Worm (Caenorhabditis elegans) whole organism, L1 larva: ENCODE data around the gene ZK697.14.

Source experiments
- C16A3.4 ChIP-seq: fragments of 150-350 bp; optimal IDR thresholded peaks from 2 replicates; lab custom pipeline; 2014; ENCODE audit warnings: missing biosample characterization, missing genetic modification characterization
- aly-2 ChIP-seq: fragments of 150-350 bp; optimal IDR thresholded peaks from 2 replicates; lab custom pipeline; 2014; ENCODE audit warnings: missing biosample characterization, missing genetic modification characterization
- blmp-1 ChIP-seq: fragments of 150-350 bp; optimal IDR thresholded peaks from 2 replicates; lab custom pipeline; 2014; ENCODE audit warnings: missing biosample characterization, missing genetic modification characterization
- ceh-82 ChIP-seq, 3 experiments: fragments of 150-350 bp in 1 of 3; sonication (generic microtip) in 2 of 3; optimal IDR thresholded peaks; 2 replicates each; lab custom pipeline; 2014 to 2017; ENCODE audit warnings: missing biosample characterization in 3 of 3, missing genetic modification characterization in 3 of 3
- ceh-90 ChIP-seq: sonication (generic microtip); optimal IDR thresholded peaks from 2 replicates; lab custom pipeline; 2016; ENCODE audit warnings: missing genetic modification characterization, missing compliant biosample characterization
- dpl-1 ChIP-seq, 3 experiments: fragments of 150-350 bp in 2 of 3; sonication (generic microtip) in 1 of 3; optimal IDR thresholded peaks; 2 replicates each; lab custom pipeline; 2014 to 2017; ENCODE audit warnings: missing biosample characterization in 3 of 3, missing genetic modification characterization in 3 of 3, missing genetic modification reagents in 3 of 3
- dsc-1 ChIP-seq: sonication (generic microtip); optimal IDR thresholded peaks from 2 replicates; lab custom pipeline; 2016; ENCODE audit warnings: mild to moderate bottlenecking, missing genetic modification characterization, missing compliant biosample characterization
- efl-1 ChIP-seq, 4 experiments: fragments of 150-350 bp; optimal IDR thresholded peaks in 3 of 4; peaks in 1 of 4; 1 replicate in 1 of 4; 2 replicates in 3 of 4; lab custom pipeline; 2014; ENCODE audit warnings: missing biosample characterization in 2 of 4, missing genetic modification characterization in 2 of 4, missing genetic modification reagents in 2 of 4
- egl-13 ChIP-seq: sonication (generic microtip); optimal IDR thresholded peaks from 2 replicates; lab custom pipeline; 2016; ENCODE audit warnings: missing genotype, missing genetic modification reagents, missing genetic modification characterization, missing compliant biosample characterization
- elt-2 ChIP-seq: sonication (generic microtip); optimal IDR thresholded peaks from 2 replicates; lab custom pipeline; 2016; ENCODE audit warnings: missing genetic modification characterization, mild to moderate bottlenecking, inconsistent platforms, missing compliant biosample characterization, missing genetic modification reagents
- elt-3 ChIP-seq, 6 experiments: fragments of 150-350 bp in 1 of 6; sonication (generic microtip); optimal IDR thresholded peaks; 2 replicates each; lab custom pipeline; 2017 to 2018; ENCODE audit warnings: missing biosample characterization in 6 of 6, missing genetic modification characterization in 6 of 6, inconsistent platforms in 1 of 6
- fkh-10 ChIP-seq: sonication (generic microtip); optimal IDR thresholded peaks from 2 replicates; lab custom pipeline; 2017; ENCODE audit warnings: missing biosample characterization, missing genetic modification reagents, missing genetic modification characterization
- fkh-8 ChIP-seq: sonication (generic microtip); optimal IDR thresholded peaks from 2 replicates; lab custom pipeline; 2016; ENCODE audit warnings: mild to moderate bottlenecking, missing genetic modification characterization, missing compliant biosample characterization
- fos-1 ChIP-seq: fragments of 150-350 bp; optimal IDR thresholded peaks from 2 replicates; lab custom pipeline; 2014; ENCODE audit warnings: missing biosample characterization, missing genetic modification characterization
- hlh-17 ChIP-seq: fragments of 200-800 bp; sonication (Bioruptor generic); optimal IDR thresholded peaks from 2 replicates; lab custom pipeline; 2018; ENCODE audit warnings: missing genetic modification characterization, mild to moderate bottlenecking, missing compliant biosample characterization, moderate library complexity, borderline replicate concordance
- hlh-4 ChIP-seq: sonication (generic microtip); optimal IDR thresholded peaks from 2 replicates; lab custom pipeline; 2016; ENCODE audit warnings: mild to moderate bottlenecking, missing genetic modification characterization, missing compliant biosample characterization
- hpl-2 ChIP-seq: fragments of 150-350 bp; optimal IDR thresholded peaks from 2 replicates; lab custom pipeline; 2014; ENCODE audit warnings: missing biosample characterization, missing genetic modification reagents, missing genetic modification characterization
- irx-1 ChIP-seq: sonication (generic microtip); optimal IDR thresholded peaks from 2 replicates; lab custom pipeline; 2016; ENCODE audit warnings: missing genetic modification characterization, missing compliant biosample characterization
- lin-35 ChIP-seq, 2 experiments: fragments of 150-350 bp; optimal IDR thresholded peaks; 2 replicates each; lab custom pipeline; 2014; ENCODE audit warnings: missing biosample characterization in 2 of 2, missing genetic modification characterization in 2 of 2, missing genetic modification reagents in 2 of 2
- lin-39 ChIP-seq: fragments of 150-350 bp; optimal IDR thresholded peaks from 2 replicates; lab custom pipeline; 2014; ENCODE audit warnings: missing biosample characterization, missing genetic modification reagents, missing genetic modification characterization
- lir-3 ChIP-seq: sonication (generic microtip); optimal IDR thresholded peaks from 2 replicates; lab custom pipeline; 2016; ENCODE audit warnings: mild to moderate bottlenecking, missing genetic modification characterization, moderate library complexity, missing compliant biosample characterization; ENCODE audit not compliant: poor library complexity
- lsy-2 ChIP-seq, 2 experiments: fragments of 150-350 bp; optimal IDR thresholded peaks; 2 replicates each; lab custom pipeline; 2014; ENCODE audit warnings: missing biosample characterization in 2 of 2, missing genetic modification characterization in 2 of 2
- mdl-1 ChIP-seq, 2 experiments: fragments of 150-350 bp; optimal IDR thresholded peaks; 2 replicates each; lab custom pipeline; 2014 to 2017; ENCODE audit warnings: missing biosample characterization in 2 of 2, missing genetic modification characterization in 2 of 2, inconsistent platforms in 1 of 2
- mef-2 ChIP-seq: fragments of 150-350 bp; optimal IDR thresholded peaks from 2 replicates; lab custom pipeline; 2014; ENCODE audit warnings: missing biosample characterization, missing genetic modification characterization
- mep-1 ChIP-seq: fragments of 150-350 bp; optimal IDR thresholded peaks from 2 replicates; lab custom pipeline; 2014; ENCODE audit warnings: missing biosample characterization, missing genetic modification characterization
- nhr-11 ChIP-seq: fragments of 150-350 bp; optimal IDR thresholded peaks from 2 replicates; lab custom pipeline; 2014; ENCODE audit warnings: missing biosample characterization, missing genetic modification characterization
- nhr-12 ChIP-seq: sonication (generic microtip); optimal IDR thresholded peaks from 2 replicates; lab custom pipeline; 2017; ENCODE audit warnings: missing biosample characterization, missing genetic modification characterization
- nhr-19 ChIP-seq: fragments of 200-800 bp; sonication (Bioruptor generic); conservative IDR thresholded peaks from 2 replicates; pipeline ENCODE4 v1.3.6; 2022; ENCODE audit warnings: missing genetic modification characterization, missing compliant biosample characterization
- nhr-20 ChIP-seq: sonication (generic microtip); optimal IDR thresholded peaks from 2 replicates; lab custom pipeline; 2016; ENCODE audit warnings: mild to moderate bottlenecking, missing genetic modification characterization, missing compliant biosample characterization
- nhr-237 ChIP-seq: fragments of 150-350 bp; optimal IDR thresholded peaks from 2 replicates; lab custom pipeline; 2014; ENCODE audit warnings: missing biosample characterization, missing genetic modification characterization
- nhr-28 ChIP-seq: fragments of 150-350 bp; optimal IDR thresholded peaks from 2 replicates; lab custom pipeline; 2014; ENCODE audit warnings: missing biosample characterization, missing genetic modification characterization
- nhr-47 ChIP-seq: sonication (generic microtip); optimal IDR thresholded peaks from 2 replicates; lab custom pipeline; 2016; ENCODE audit warnings: mild to moderate bottlenecking, missing genetic modification characterization, moderate library complexity, missing compliant biosample characterization
- nhr-71 ChIP-seq: sonication (generic microtip); optimal IDR thresholded peaks from 2 replicates; lab custom pipeline; 2016; ENCODE audit warnings: mild to moderate bottlenecking, missing genetic modification characterization, moderate library complexity, missing compliant biosample characterization
- nhr-77 ChIP-seq: fragments of 150-350 bp; optimal IDR thresholded peaks from 2 replicates; lab custom pipeline; 2014; ENCODE audit warnings: missing biosample characterization, missing genetic modification characterization
- nhr-84 ChIP-seq: sonication (generic microtip); optimal IDR thresholded peaks from 2 replicates; lab custom pipeline; 2017; ENCODE audit warnings: missing biosample characterization, missing genetic modification characterization
- nhr-85 ChIP-seq: sonication (generic microtip); peaks from one replicate; lab custom pipeline; 2016; ENCODE audit warnings: missing genetic modification characterization, inconsistent platforms, missing compliant biosample characterization
- nhr-90 ChIP-seq: sonication (generic microtip); optimal IDR thresholded peaks from 2 replicates; lab custom pipeline; 2016; ENCODE audit warnings: mild to moderate bottlenecking, missing genetic modification characterization, missing compliant biosample characterization; ENCODE audit not compliant: poor library complexity
- rnt-1 ChIP-seq: sonication (generic microtip); optimal IDR thresholded peaks from 2 replicates; lab custom pipeline; 2016; ENCODE audit warnings: mild to moderate bottlenecking, missing genetic modification characterization, moderate library complexity, missing compliant biosample characterization
- skn-1 ChIP-seq: fragments of 150-350 bp; optimal IDR thresholded peaks from 2 replicates; lab custom pipeline; 2014; ENCODE audit warnings: missing biosample characterization, missing genetic modification characterization
- snpc-4 ChIP-seq: fragments of 150-350 bp; optimal IDR thresholded peaks from 2 replicates; lab custom pipeline; 2014; ENCODE audit warnings: missing biosample characterization, missing genetic modification characterization
- snu-23 ChIP-seq: sonication (generic microtip); optimal IDR thresholded peaks from 2 replicates; lab custom pipeline; 2016; ENCODE audit warnings: missing genetic modification characterization, missing compliant biosample characterization
- swsn-7 ChIP-seq: sonication (generic microtip); optimal IDR thresholded peaks from 2 replicates; lab custom pipeline; 2016; ENCODE audit warnings: missing genetic modification characterization, missing compliant biosample characterization
- tbx-2 ChIP-seq: sonication (generic microtip); optimal IDR thresholded peaks from 2 replicates; lab custom pipeline; 2016; ENCODE audit warnings: missing genetic modification characterization, missing compliant biosample characterization
- tlp-1 ChIP-seq: fragments of 150-350 bp; optimal IDR thresholded peaks from 2 replicates; lab custom pipeline; 2014; ENCODE audit warnings: missing biosample characterization, missing genetic modification characterization
- unc-130 ChIP-seq: fragments of 150-350 bp; optimal IDR thresholded peaks from 2 replicates; lab custom pipeline; 2017; ENCODE audit warnings: missing biosample characterization, missing genetic modification characterization, inconsistent platforms
- unc-62 ChIP-seq: fragments of 150-350 bp; optimal IDR thresholded peaks from 2 replicates; lab custom pipeline; 2014; ENCODE audit warnings: missing biosample characterization, missing genetic modification reagents, missing genetic modification characterization
- unc-98 ChIP-seq: fragments of 200-800 bp; sonication (Bioruptor generic); IDR thresholded peaks from 2 replicates; pipeline ENCODE4 v1.3.6; 2022; ENCODE audit warnings: missing genetic modification characterization, missing compliant biosample characterization
- vab-15 ChIP-seq: sonication (generic microtip); optimal IDR thresholded peaks from 2 replicates; lab custom pipeline; 2017; ENCODE audit warnings: missing genotype, mild to moderate bottlenecking, missing genetic modification characterization, missing compliant biosample characterization
- xbp-1 ChIP-seq: sonication (generic microtip); optimal IDR thresholded peaks from 2 replicates; lab custom pipeline; 2016; ENCODE audit warnings: missing genetic modification characterization, missing compliant biosample characterization
- zip-4 ChIP-seq: fragments of 200-800 bp; sonication (Bioruptor generic); optimal IDR thresholded peaks from 2 replicates; lab custom pipeline; 2018; ENCODE audit warnings: mild to moderate bottlenecking, missing genetic modification characterization, moderate library complexity, missing compliant biosample characterization
- ztf-11 ChIP-seq, 2 experiments: sonication (generic microtip); optimal IDR thresholded peaks; 2 replicates each; lab custom pipeline; 2016 to 2017; ENCODE audit warnings: missing genetic modification characterization in 2 of 2, missing biosample characterization in 1 of 2, missing compliant biosample characterization in 1 of 2

ZK697.14 gene

DNA sequence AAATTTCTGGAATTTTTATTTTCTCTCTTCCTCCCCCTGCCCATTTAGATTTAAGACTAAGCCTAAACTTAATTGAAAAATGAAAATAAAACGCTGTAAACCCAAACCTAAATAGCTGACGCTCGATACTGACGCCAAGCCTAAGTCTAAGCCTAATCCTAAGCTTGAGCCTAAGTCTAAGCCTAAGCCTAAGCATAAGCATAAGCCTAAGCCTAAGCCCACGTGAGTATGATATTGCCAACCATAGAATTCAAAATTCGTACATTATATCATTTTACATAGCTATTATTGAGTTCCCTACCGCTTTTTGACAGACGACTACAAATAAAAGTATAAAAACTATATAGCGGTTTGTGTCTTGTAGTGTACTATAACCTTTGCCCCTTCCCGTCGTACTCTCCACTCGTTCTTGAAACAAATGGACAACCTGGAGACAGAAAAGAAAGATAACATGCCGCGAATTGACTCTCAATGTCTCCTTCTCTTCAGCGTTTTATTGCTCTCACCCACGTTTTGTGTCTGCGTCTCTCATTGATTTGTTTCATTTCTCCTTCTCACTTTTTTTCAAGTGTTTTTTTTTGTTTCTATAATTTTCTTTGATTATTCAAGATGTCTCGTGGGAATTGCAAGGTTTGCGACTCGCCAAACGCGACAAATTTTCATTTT is 12.2 kb downstream of the ZK697.14 start, which contains the start of gene nhr-256:
nhr-256 (plus strand) TSS at position 567 of the 666 bp plus-strand sequence.
- TF ChIP-seq hlh-4 (tag; lab: Kevin White, UChicago) (no peak), nhr-237 (tag; lab: Kevin White, UChicago) (peak; percentile 49), egl-13 (tag; lab: Kevin White, UChicago) (no peak), lsy-2 (tag; optimal IDR thresholded peaks at IDR 0.05; lab: Kevin White, UChicago) (peak; percentile 50 to 75), fos-1 (tag; lab: Kevin White, UChicago) (peak; percentile 38), efl-1 (optimal IDR thresholded peaks at IDR 0.05; lab: Kevin White, UChicago) (peak; percentile 72 to 82), efl-1 (GFP tag; optimal IDR thresholded peaks at IDR 0.05 in 1 of 2; lab: Kevin White, UChicago) (peak; percentile 43 to 64), fkh-10 (GFP tag; lab: Kevin White, UChicago) (no peak), tbx-2 (tag; lab: Kevin White, UChicago) (peak; percentile 67), unc-130 (tag; lab: Kevin White, UChicago) (no peak), skn-1 (peak; percentile 37), nhr-90 (tag; lab: Kevin White, UChicago) (peak; percentile 68), nhr-77 (tag; lab: Kevin White, UChicago) (peak; percentile 67), fkh-8 (tag; lab: Kevin White, UChicago) (peak; percentile 50), C16A3.4 (tag; lab: Kevin White, UChicago) (peak; percentile 43), hpl-2 (GFP tag; lab: Kevin White, UChicago) (peak; percentile 4), aly-2 (tag; lab: Kevin White, UChicago) (no peak), hlh-17 (GFP tag; lab: Kevin White, UChicago) (no peak), elt-3 (tag; optimal IDR thresholded peaks at IDR 0.05; lab: Kevin White, UChicago) (peak in 3 of 6 experiments; percentile 22 to 57 (median 56)), snu-23 (peak; percentile 84), elt-2 (peak; percentile 85), nhr-20 (tag; lab: Kevin White, UChicago) (peak; percentile 84), blmp-1 (tag; lab: Kevin White, UChicago) (peak; percentile 92), nhr-19 (peak; percentile 72), unc-98 (GFP tag; lab: Robert Waterston, UW) (no peak), rnt-1 (peak; percentile 60), swsn-7 (tag; lab: Kevin White, UChicago) (peak; percentile 54), nhr-47 (tag; lab: Kevin White, UChicago) (peak; percentile 62), lin-39 (tag; lab: Kevin White, UChicago) (no peak), nhr-84 (tag; lab: Kevin White, UChicago) (no peak), dsc-1 (tag; lab: Kevin White, UChicago) (peak; percentile 40), dpl-1 (GFP tag; optimal IDR thresholded peaks at IDR 0.05; lab: Kevin White, UChicago) (peak; percentile 40 to 55 (median 48)), ceh-90 (tag; lab: Kevin White, UChicago) (no peak), irx-1 (tag; lab: Kevin White, UChicago) (peak; percentile 33), nhr-11 (peak; percentile 35), unc-62 (GFP tag; lab: Kevin White, UChicago) (no peak), ztf-11 (tag; optimal IDR thresholded peaks at IDR 0.05; lab: Kevin White, UChicago) (no peak), nhr-71 (peak; percentile 84), lin-35 (GFP tag; optimal IDR thresholded peaks at IDR 0.05; lab: Kevin White, UChicago) (peak; percentile 44 to 80), tlp-1 (tag; lab: Kevin White, UChicago) (no peak), mep-1 (peak; percentile 61), vab-15 (no peak), nhr-28 (tag; lab: Kevin White, UChicago) (peak; percentile 50), snpc-4 (tag; lab: Kevin White, UChicago) (peak; percentile 52), lir-3 (tag; lab: Kevin White, UChicago) (peak; percentile 32), ceh-82 (tag; optimal IDR thresholded peaks at IDR 0.05; lab: Kevin White, UChicago) (peak; percentile 2 to 34 (median 13)), mdl-1 (tag; optimal IDR thresholded peaks at IDR 0.05; lab: Kevin White, UChicago) (peak in 1 of 2 experiments; percentile 71), mef-2 (tag; lab: Kevin White, UChicago) (no peak), xbp-1 (tag; lab: Kevin White, UChicago) (peak; percentile 27), nhr-85 (peak; percentile 84), nhr-12 (tag; lab: Kevin White, UChicago) (peak; percentile 29), zip-4 (GFP tag; lab: Kevin White, UChicago) (no peak)
